Fruit fly (Drosophila melanogaster) whole organism, embryonic: ENCODE results near the gene her.

Experiments
- Abd-B ChIP-seq: fragments of 200-800 bp; sonication (Bioruptor generic); optimal IDR thresholded peaks from 2 replicates; lab custom pipeline; 2018; ENCODE audit warnings: missing biosample characterization, mild to moderate bottlenecking, missing genetic modification characterization, moderate library complexity
- Ada2b ChIP-seq: fragments of 200-800 bp; sonication (Bioruptor generic); IDR thresholded peaks from 2 replicates; pipeline ENCODE4 v1.3.6; 2022; ENCODE audit warnings: missing biosample characterization, missing genetic modification characterization
- BtbVII ChIP-seq: fragments of 200-800 bp; sonication (Bioruptor generic); optimal IDR thresholded peaks from 3 replicates; lab custom pipeline; 2017; ENCODE audit warnings: missing biosample characterization, mild to moderate bottlenecking, missing genetic modification characterization
- CG10366 ChIP-seq: fragments of 200-800 bp; sonication (Bioruptor generic); IDR thresholded peaks from 2 replicates; pipeline ENCODE4 v1.3.6; 2022; ENCODE audit warnings: missing biosample characterization, missing genetic modification characterization
- CG10565 ChIP-seq: fragments of 200-800 bp; sonication (Bioruptor generic); optimal IDR thresholded peaks from 3 replicates; lab custom pipeline; 2016; ENCODE audit warnings: missing biosample characterization, mild to moderate bottlenecking, missing genetic modification characterization
- CG15073 ChIP-seq: fragments of 200-800 bp; sonication (Bioruptor generic); optimal IDR thresholded peaks from 2 replicates; lab custom pipeline; 2016; ENCODE audit warnings: missing biosample characterization, missing genetic modification characterization
- CG16779 ChIP-seq: fragments of 200-800 bp; sonication (Bioruptor generic); IDR thresholded peaks from 2 replicates; pipeline ENCODE4 v1.3.6; 2022; ENCODE audit warnings: missing biosample characterization, missing genetic modification characterization
- CG1792 ChIP-seq: fragments of 200-800 bp; sonication (Bioruptor generic); optimal IDR thresholded peaks from 2 replicates; lab custom pipeline; 2016; ENCODE audit warnings: missing biosample characterization, missing genetic modification characterization
- CG18476 ChIP-seq: fragments of 200-800 bp; sonication (Bioruptor generic); optimal IDR thresholded peaks from 2 replicates; lab custom pipeline; 2016; ENCODE audit warnings: missing biosample characterization, mild to moderate bottlenecking, missing genetic modification characterization
- CG2199 ChIP-seq: fragments of 200-800 bp; sonication (Bioruptor generic); IDR thresholded peaks from 3 replicates; pipeline ENCODE4 v1.3.6; 2022; ENCODE audit warnings: missing biosample characterization, missing genetic modification characterization
- CG31441 ChIP-seq: fragments of 200-800 bp; sonication (Bioruptor generic); IDR thresholded peaks from 2 replicates; pipeline ENCODE4 v1.3.6; 2022; ENCODE audit warnings: missing biosample characterization, missing genetic modification characterization
- CG3838 ChIP-seq: fragments of 200-800 bp; sonication (Bioruptor generic); optimal IDR thresholded peaks from 3 replicates; lab custom pipeline; 2016; ENCODE audit warnings: missing biosample characterization, missing genetic modification characterization
- CG4360 ChIP-seq: fragments of 200-800 bp; sonication (Bioruptor generic); IDR thresholded peaks from 2 replicates; pipeline ENCODE4 v1.3.6; 2022; ENCODE audit warnings: missing biosample characterization, missing genetic modification characterization
- CG4424 ChIP-seq: fragments of 200-800 bp; sonication (Bioruptor generic); optimal IDR thresholded peaks from 3 replicates; lab custom pipeline; 2016; ENCODE audit warnings: missing biosample characterization, missing genetic modification characterization
- CG4617 ChIP-seq: fragments of 200-800 bp; sonication (Bioruptor generic); optimal IDR thresholded peaks from 3 replicates; lab custom pipeline; 2016; ENCODE audit warnings: missing biosample characterization, missing genetic modification characterization, borderline replicate concordance
- CG7357 ChIP-seq: fragments of 200-800 bp; sonication (Bioruptor generic); IDR thresholded peaks from 3 replicates; pipeline ENCODE4 v1.3.6; 2022; ENCODE audit warnings: missing biosample characterization, missing genetic modification characterization
- Chrac-16 ChIP-seq: fragments of 200-800 bp; sonication (Bioruptor generic); optimal IDR thresholded peaks from 3 replicates; lab custom pipeline; 2016; ENCODE audit warnings: missing biosample characterization, missing genetic modification characterization
- Dfd ChIP-seq, 2 experiments: fragments of >200 bp; optimal IDR thresholded peaks; 2 replicates each; lab custom pipeline; 2017; ENCODE audit warnings: missing biosample characterization in 2 of 2, missing genetic modification characterization in 2 of 2
- Drgx ChIP-seq: fragments of 200-800 bp; sonication (Bioruptor generic); IDR thresholded peaks from 2 replicates; pipeline ENCODE4 v1.3.6; 2022; ENCODE audit warnings: missing biosample characterization, missing genetic modification characterization
- E2f1 ChIP-seq: fragments of 200-800 bp; sonication (Bioruptor generic); IDR thresholded peaks from 2 replicates; pipeline ENCODE4 v1.3.6; 2022; ENCODE audit warnings: missing biosample characterization, missing genetic modification characterization
- Ets65A ChIP-seq: fragments of 200-800 bp; sonication (Bioruptor generic); peaks from one replicate; lab custom pipeline; 2016; ENCODE audit warnings: missing biosample characterization, missing genetic modification characterization
- H2.0 ChIP-seq: fragments of 200-800 bp; sonication (Bioruptor generic); IDR thresholded peaks from 2 replicates; pipeline ENCODE4 v1.3.6; 2022; ENCODE audit warnings: missing biosample characterization, missing genetic modification characterization
- Hsf ChIP-seq: fragments of 200-800 bp; sonication (Bioruptor generic); optimal IDR thresholded peaks from 3 replicates; lab custom pipeline; 2016; ENCODE audit warnings: missing biosample characterization, missing genetic modification characterization
- Kr ChIP-seq: fragments of 200-800 bp; sonication (Bioruptor generic); optimal IDR thresholded peaks from 2 replicates; lab custom pipeline; 2017; ENCODE audit warnings: missing biosample characterization, mild to moderate bottlenecking, missing genetic modification characterization
- MBD-R2 ChIP-seq: fragments of 200-800 bp; sonication (Bioruptor generic); IDR thresholded peaks from 2 replicates; pipeline ENCODE4 v1.3.6; 2022; ENCODE audit warnings: missing biosample characterization, missing genetic modification characterization
- Med ChIP-seq: fragments of 200-800 bp; sonication (Bioruptor generic); peaks from one replicate; lab custom pipeline; 2016; ENCODE audit warnings: missing biosample characterization, missing genetic modification characterization, mild to moderate bottlenecking, inconsistent platforms, moderate library complexity
- Nf-YB ChIP-seq: fragments of 200-800 bp; sonication (Bioruptor generic); optimal IDR thresholded peaks from 3 replicates; lab custom pipeline; 2019; ENCODE audit warnings: missing biosample characterization, mild to moderate bottlenecking, missing genetic modification characterization, moderate library complexity
- Nf-YC ChIP-seq: fragments of 200-800 bp; optimal IDR thresholded peaks from 3 replicates; lab custom pipeline; 2019; ENCODE audit warnings: missing biosample characterization, mild to moderate bottlenecking, missing genetic modification characterization, moderate library complexity
- Oaz ChIP-seq: fragments of 200-800 bp; sonication (Bioruptor generic); IDR thresholded peaks from 2 replicates; pipeline ENCODE4 v1.3.6; 2022; ENCODE audit warnings: missing biosample characterization, missing genetic modification characterization
- Ptx1 ChIP-seq: fragments of 200-800 bp; sonication (Bioruptor generic); IDR thresholded peaks from 2 replicates; pipeline ENCODE4 v1.3.6; 2022; ENCODE audit warnings: missing biosample characterization, missing genetic modification characterization
- Ssrp ChIP-seq: fragments of 200-800 bp; sonication (Bioruptor generic); optimal IDR thresholded peaks from 2 replicates; lab custom pipeline; 2018; ENCODE audit warnings: missing biosample characterization, mild to moderate bottlenecking, missing genetic modification characterization, moderate library complexity
- aop ChIP-seq: fragments of 200-800 bp; sonication (Bioruptor generic); IDR thresholded peaks from 2 replicates; pipeline ENCODE4 v1.3.6; 2022; ENCODE audit warnings: missing biosample characterization, missing genetic modification characterization
- ap ChIP-seq: fragments of 200-800 bp; sonication (Bioruptor generic); IDR thresholded peaks from 2 replicates; pipeline ENCODE4 v1.3.6; 2022; ENCODE audit warnings: missing biosample characterization, missing genetic modification characterization
- ara ChIP-seq: fragments of 200-800 bp; sonication (Bioruptor generic); IDR thresholded peaks from 2 replicates; pipeline ENCODE4 v1.3.6; 2022; ENCODE audit warnings: missing biosample characterization, missing genetic modification characterization
- bab2 ChIP-seq: fragments of 200-800 bp; sonication (Bioruptor generic); optimal IDR thresholded peaks from 2 replicates; lab custom pipeline; 2016; ENCODE audit warnings: missing biosample characterization, missing genetic modification characterization
- bowl ChIP-seq: fragments of 200-800 bp; sonication (Bioruptor generic); IDR thresholded peaks from 2 replicates; pipeline ENCODE4 v1.3.6; 2022; ENCODE audit warnings: missing biosample characterization, missing genetic modification characterization
- dysf ChIP-seq: fragments of 200-800 bp; sonication (Bioruptor generic); IDR thresholded peaks from 3 replicates; pipeline ENCODE4 v1.3.6; 2022; ENCODE audit warnings: missing biosample characterization, missing genetic modification characterization
- ham ChIP-seq: fragments of 200-800 bp; sonication (Bioruptor generic); IDR thresholded peaks from 2 replicates; pipeline ENCODE4 v1.3.6; 2022; ENCODE audit warnings: missing biosample characterization, missing genetic modification characterization
- ind ChIP-seq: fragments of 200-800 bp; sonication (Bioruptor generic); optimal IDR thresholded peaks from 3 replicates; lab custom pipeline; 2016; ENCODE audit warnings: missing biosample characterization, missing genetic modification characterization
- jigr1 ChIP-seq: fragments of 200-800 bp; sonication (Bioruptor generic); IDR thresholded peaks from 3 replicates; pipeline ENCODE4 v1.3.6; 2022; ENCODE audit warnings: missing biosample characterization, missing genetic modification characterization
- nau ChIP-seq: fragments of 200-800 bp; sonication (Bioruptor generic); optimal IDR thresholded peaks from 3 replicates; lab custom pipeline; 2017; ENCODE audit warnings: missing biosample characterization, mild to moderate bottlenecking, missing genetic modification characterization, missing genetic modification reagents
- sd ChIP-seq: fragments of 200-800 bp; sonication (Bioruptor generic); optimal IDR thresholded peaks from 3 replicates; lab custom pipeline; 2018; ENCODE audit warnings: missing biosample characterization, mild to moderate bottlenecking, missing genetic modification characterization, moderate library complexity
- sens ChIP-seq: fragments of 200-800 bp; sonication (Bioruptor generic); peaks from one replicate; lab custom pipeline; 2016; ENCODE audit warnings: missing biosample characterization, missing genetic modification characterization
- sr ChIP-seq: fragments of 200-800 bp; sonication (Bioruptor generic); IDR thresholded peaks from 3 replicates; pipeline ENCODE4 v1.3.6; 2022; ENCODE audit warnings: missing biosample characterization, missing genetic modification characterization
- tin ChIP-seq: fragments of 200-800 bp; sonication (Bioruptor generic); optimal IDR thresholded peaks from 3 replicates; lab custom pipeline; 2016; ENCODE audit warnings: missing biosample characterization, missing genetic modification characterization
- zen ChIP-seq: fragments of 200-800 bp; sonication (Bioruptor generic); optimal IDR thresholded peaks from 3 replicates; lab custom pipeline; 2018; ENCODE audit warnings: missing biosample characterization, mild to moderate bottlenecking, missing genetic modification characterization, moderate library complexity

The her gene

DNA sequence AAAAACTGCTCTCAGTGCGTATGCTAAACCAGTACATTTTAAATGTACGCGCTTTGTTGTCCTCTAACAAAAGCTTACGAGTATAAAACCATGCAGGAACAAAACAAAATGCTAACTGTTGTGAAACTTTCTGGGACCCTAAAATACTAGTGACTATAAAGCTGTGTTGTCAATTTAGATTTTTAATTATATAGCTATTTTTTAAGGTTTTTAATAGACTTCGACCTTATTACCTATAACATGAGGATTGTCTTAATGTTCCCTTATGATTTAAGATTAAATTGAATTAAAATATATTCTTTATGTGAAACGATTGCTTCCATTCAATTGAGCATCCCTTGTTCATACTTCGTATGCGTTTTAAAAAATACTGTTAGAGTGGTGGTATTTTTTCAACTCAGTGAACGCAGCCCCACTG is 20.3 kb upstream of the her start (continued):
- peak; percentile 41 for TF ChIP-seq tin (GFP tag; lab: Kevin White, UChicago)
- peak; percentile 58 for TF ChIP-seq H2.0 (GFP tag; lab: Robert Waterston, UW)
- peak; percentile 48; the same call in 2 of the 3 replicates for TF ChIP-seq CG7357 (GFP tag; lab: Robert Waterston, UW)
- TF ChIP-seq Abd-B (GFP tag; lab: Kevin White, UChicago), result peak; percentile 88
- peak; percentile 91 for TF ChIP-seq Ptx1 (GFP tag; lab: Robert Waterston, UW)
- peak; percentile 51 for TF ChIP-seq MBD-R2
- TF ChIP-seq CG3838 (GFP tag; lab: Kevin White, UChicago), result peak; percentile 30
- peak; percentile 70 for TF ChIP-seq CG10366 (GFP tag; lab: Robert Waterston, UW)
- peak; percentile 44 for TF ChIP-seq CG4617 (GFP tag; lab: Kevin White, UChicago)
- TF ChIP-seq CG18476 (GFP tag; lab: Kevin White, UChicago), result peak; percentile 40
- no peak for TF ChIP-seq Nf-YB (GFP tag; lab: Kevin White, UChicago)
- no peak for TF ChIP-seq Oaz
- TF ChIP-seq CG15073 (GFP tag; lab: Kevin White, UChicago), result no peak
- TF ChIP-seq Chrac-16, result peak; percentile 65
- peak; percentile 33 for TF ChIP-seq CG1792 (GFP tag; lab: Kevin White, UChicago)
- TF ChIP-seq jigr1 (GFP tag; lab: Robert Waterston, UW), result peak; percentile 79; the same call in 1 of the 3 replicates
- no peak for TF ChIP-seq bowl
- TF ChIP-seq CG10565 (GFP tag; lab: Kevin White, UChicago), result peak; percentile 6
- peak; percentile 73 for TF ChIP-seq Ssrp
- TF ChIP-seq nau (GFP tag; lab: Kevin White, UChicago), result no peak
- no peak for TF ChIP-seq Nf-YC
- peak; percentile 69 for TF ChIP-seq Hsf
- peak; percentile 63 for TF ChIP-seq ara
- TF ChIP-seq CG4424 (GFP tag; lab: Kevin White, UChicago), result peak; percentile 10
- peak; percentile 39 for TF ChIP-seq bab2 (GFP tag; lab: Kevin White, UChicago)
- TF ChIP-seq CG31441 (GFP tag; lab: Robert Waterston, UW), result peak; percentile 78
- no peak for TF ChIP-seq CG16779
- peak; percentile 37; the same call in 1 of the 2 replicates for TF ChIP-seq ap (GFP tag; lab: Robert Waterston, UW)
- TF ChIP-seq zen, result peak; percentile 80
- no peak for TF ChIP-seq Kr
- no peak for TF ChIP-seq aop (GFP tag; lab: Robert Waterston, UW)

DNA sequence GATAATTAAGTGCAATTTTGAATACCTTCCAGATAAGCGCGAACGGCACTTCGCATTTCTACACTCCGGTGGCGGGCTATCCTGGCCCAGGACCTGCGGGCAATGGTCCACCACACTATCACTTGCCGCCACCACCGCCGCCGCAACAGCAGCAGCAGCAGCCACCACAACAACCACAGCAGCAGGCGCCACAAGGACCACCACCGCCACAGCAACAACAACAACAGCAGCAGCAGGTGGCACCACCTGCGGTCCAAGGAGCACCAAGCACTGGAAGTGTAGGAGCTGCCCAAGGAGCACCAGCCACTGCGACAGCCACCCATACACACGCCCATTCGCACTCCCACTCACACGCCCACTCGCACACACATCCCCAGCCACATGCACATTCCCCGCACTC is 19.5 kb upstream of the her start:
- TF ChIP-seq CG4360 (GFP tag; lab: Robert Waterston, UW) (peak; percentile 48), E2f1 (no peak), Ets65A (GFP tag; lab: Kevin White, UChicago) (peak; percentile 88), ham (GFP tag; lab: Robert Waterston, UW) (no peak), CG2199 (0 out of 3 replicates have a peak, but pooled peaks have one; percentile 8), Med (GFP tag; lab: Kevin White, UChicago) (peak; percentile 33), Dfd (GFP tag; optimal IDR thresholded peaks at IDR 0.05; lab: Kevin White, UChicago) (peak in 1 of 2 experiments; percentile 88), ind (no peak), CG10565 (GFP tag; lab: Kevin White, UChicago) (no peak), sr (GFP tag; lab: Robert Waterston, UW) (0 out of 3 replicates have a peak, but pooled peaks have one; percentile 24), sd (tag; lab: Kevin White, UChicago) (no peak)

DNA sequence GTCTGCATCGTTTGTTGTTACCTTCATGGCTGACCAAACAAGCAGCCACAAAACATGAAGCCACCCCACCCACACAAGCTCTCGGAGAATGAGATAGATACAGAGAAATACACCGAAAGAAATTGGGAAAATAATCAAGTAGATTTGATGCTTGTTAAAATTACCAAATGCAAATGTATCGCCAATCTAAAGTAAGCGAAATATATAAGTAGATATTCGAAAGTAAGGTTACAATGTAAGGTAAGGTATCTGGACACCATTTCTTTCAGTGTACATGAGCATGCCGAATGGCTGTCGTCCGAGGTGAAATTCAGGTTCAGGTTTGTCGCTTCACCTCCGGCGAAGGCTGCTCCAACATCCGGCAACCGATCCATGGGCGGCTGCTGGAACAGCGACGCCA is 4.7 kb upstream of the her start:
- 0 out of 3 replicates have a peak, but pooled peaks have one; percentile 14 for TF ChIP-seq dysf
- TF ChIP-seq sens (GFP tag; lab: Kevin White, UChicago), result peak; percentile 73
- TF ChIP-seq Drgx (GFP tag; lab: Robert Waterston, UW), result peak; percentile 52
- TF ChIP-seq BtbVII (GFP tag; lab: Kevin White, UChicago), result no peak
- TF ChIP-seq Ada2b (GFP tag; lab: Robert Waterston, UW), result 0 out of 2 replicates have a peak, but pooled peaks have one; percentile 7
